Worm (Caenorhabditis elegans): ENCODE data around the gene clec-243.

Gene clec-243

ce11 chrV:17241278-17241661, 7.5 kb downstream of the clec-243 start:
- TF ChIP-seq ztf-18 (tag; optimal IDR thresholded peaks at IDR 0.05) (no peak), zfh-2 (GFP tag; conservative IDR thresholded peaks at IDR 0.05) (no peak), pha-4 (tag; optimal IDR thresholded peaks at IDR 0.05) (no peak), nhr-80 (tag; optimal IDR thresholded peaks at IDR 0.05) (peak; percentile 71), snpc-4 (GFP tag; optimal IDR thresholded peaks at IDR 0.05) (no peak), snpc-4 (tag; optimal IDR thresholded peaks at IDR 0.05) (peak in 1 of 4 experiments; percentile 19), hmg-20 (GFP tag; IDR thresholded peaks at IDR 0.05) (no peak)

ce11 chrV:17240579-17241277, 8.1 kb downstream of the clec-243 start:
- TF ChIP-seq F37B4.10 (GFP tag; IDR thresholded peaks at IDR 0.05) (0 out of 2 replicates have a peak, but pooled peaks have one; percentile 13), zfh-2 (GFP tag; conservative IDR thresholded peaks at IDR 0.05) (peak; percentile 82), aptf-2 (GFP tag; conservative IDR thresholded peaks at IDR 0.05) (no peak), sea-2 (GFP tag; IDR thresholded peaks at IDR 0.05) (0 out of 2 replicates have a peak, but pooled peaks have one; percentile 45), bed-1 (GFP tag; IDR thresholded peaks at IDR 0.05) (no peak)

- TF ChIP-seq madf-3 (GFP tag; IDR thresholded peaks at IDR 0.05) (no peak), nhr-80 (tag; optimal IDR thresholded peaks at IDR 0.05) (peak; percentile 55)
Observed at ce11 chrV:17238799-17239198, 10.0 kb downstream of the clec-243 start, which contains the start of gene T19C9.8. Gene T19C9.8, plus strand, starts transcription at chrV:17239097.

ce11 chrV:17236345-17236744, 12.5 kb downstream of the clec-243 start, which contains the start of gene T19C9.10:
Gene T19C9.10, plus strand, starts transcription at chrV:17236592.
- no peak for TF ChIP-seq ceh-79 (tag; optimal IDR thresholded peaks at IDR 0.05)
- no peak for TF ChIP-seq egl-44 (GFP tag; IDR thresholded peaks at IDR 0.05)
- no peak for TF ChIP-seq ztf-28 (GFP tag; IDR thresholded peaks at IDR 0.05)
- no peak for TF ChIP-seq hsf-1 (GFP tag; IDR thresholded peaks at IDR 0.05)
- no peak for TF ChIP-seq B0035.1 (tag; optimal IDR thresholded peaks at IDR 0.05)
- no peak for TF ChIP-seq F37B4.10 (GFP tag; IDR thresholded peaks at IDR 0.05)
- TF ChIP-seq ets-4 (GFP tag; optimal IDR thresholded peaks at IDR 0.05) = no peak
- TF ChIP-seq bed-2 (GFP tag; IDR thresholded peaks at IDR 0.05) = no peak
- no peak for TF ChIP-seq attf-5 (GFP tag; optimal IDR thresholded peaks at IDR 0.05)
- no peak for TF ChIP-seq rec-8 (tag; optimal IDR thresholded peaks at IDR 0.05)
- TF ChIP-seq unc-130 (GFP tag; optimal IDR thresholded peaks at IDR 0.05) = no peak
- no peak for TF ChIP-seq lin-54 (GFP tag; optimal IDR thresholded peaks at IDR 0.05)
- TF ChIP-seq dpl-1 (GFP tag; optimal IDR thresholded peaks at IDR 0.05) = no peak
- no peak for TF ChIP-seq mel-28 (tag; optimal IDR thresholded peaks at IDR 0.05; ENCODE audit: borderline replicate concordance)
- TF ChIP-seq hlh-12 (tag; optimal IDR thresholded peaks at IDR 0.05) = no peak
- no peak for TF ChIP-seq D2030.7 (GFP tag; IDR thresholded peaks at IDR 0.05)
- no peak for TF ChIP-seq Y67H2A.10 (GFP tag; conservative IDR thresholded peaks at IDR 0.05)
- no peak for TF ChIP-seq athp-1 (tag; optimal IDR thresholded peaks at IDR 0.05)
- no peak for TF ChIP-seq lin-35 (GFP tag; optimal IDR thresholded peaks at IDR 0.05)

- TF ChIP-seq lin-40 (tag; optimal IDR thresholded peaks at IDR 0.05) (no peak), ceh-40 (GFP tag; IDR thresholded peaks at IDR 0.05) (no peak), Y79H2A.3 (GFP tag; conservative IDR thresholded peaks at IDR 0.05) (no peak), egl-44 (GFP tag; IDR thresholded peaks at IDR 0.05) (no peak), Y56A3A.18 (GFP tag; IDR thresholded peaks at IDR 0.05) (no peak), him-1 (tag; optimal IDR thresholded peaks at IDR 0.05) (no peak), madf-3 (GFP tag; IDR thresholded peaks at IDR 0.05) (no peak), ceh-91 (GFP tag; IDR thresholded peaks at IDR 0.05) (no peak), B0019.2 (GFP tag; conservative IDR thresholded peaks at IDR 0.05) (no peak), C06A6.2 (GFP tag; conservative IDR thresholded peaks at IDR 0.05) (no peak), let-607 (tag; optimal IDR thresholded peaks at IDR 0.05) (no peak), atf-7 (tag; optimal IDR thresholded peaks at IDR 0.05) (no peak), zfh-2 (GFP tag; conservative IDR thresholded peaks at IDR 0.05) (no peak), ztf-3 (GFP tag; optimal IDR thresholded peaks at IDR 0.05) (no peak)
Observed at ce11 chrV:17232403-17232802, 16.4 kb downstream of the clec-243 start.
